Fruit fly (Drosophila melanogaster) whole organism, embryonic: ENCODE measurements around the gene CG34398.

Experiments
- Abd-B ChIP-seq: fragments of 200-800 bp; sonication (Bioruptor generic); optimal IDR thresholded peaks from 2 replicates; lab custom pipeline; 2018; ENCODE audit warnings: missing biosample characterization, mild to moderate bottlenecking, missing genetic modification characterization, moderate library complexity
- CG10321 ChIP-seq: fragments of 200-800 bp; sonication (Bioruptor generic); IDR thresholded peaks from 2 replicates; pipeline ENCODE4 v1.3.6; 2022; ENCODE audit warnings: missing biosample characterization, missing genetic modification characterization
- CG11398 ChIP-seq: fragments of 200-800 bp; sonication (Bioruptor generic); optimal IDR thresholded peaks from 2 replicates; lab custom pipeline; 2016; ENCODE audit warnings: missing biosample characterization, missing genetic modification characterization
- CG12219 ChIP-seq: fragments of 200-800 bp; sonication (Bioruptor generic); optimal IDR thresholded peaks from 3 replicates; lab custom pipeline; 2018; ENCODE audit warnings: missing biosample characterization, mild to moderate bottlenecking, missing genetic modification characterization
- CG12236 ChIP-seq: fragments of 200-800 bp; sonication (Bioruptor generic); optimal IDR thresholded peaks from 2 replicates; lab custom pipeline; 2016; ENCODE audit warnings: missing biosample characterization, missing genetic modification characterization
- CG14965 ChIP-seq: fragments of 200-800 bp; sonication (Bioruptor generic); optimal IDR thresholded peaks from 2 replicates; lab custom pipeline; 2016; ENCODE audit warnings: missing biosample characterization, missing genetic modification characterization, borderline replicate concordance
- CG15269 ChIP-seq: fragments of 200-800 bp; sonication (Bioruptor generic); optimal IDR thresholded peaks from 2 replicates; lab custom pipeline; 2018; ENCODE audit warnings: missing biosample characterization, mild to moderate bottlenecking, missing genetic modification characterization, moderate library complexity
- CG15696 ChIP-seq: fragments of 200-800 bp; sonication (Bioruptor generic); optimal IDR thresholded peaks from 2 replicates; lab custom pipeline; 2019; ENCODE audit warnings: missing biosample characterization, mild to moderate bottlenecking, missing genetic modification characterization, moderate library complexity
- CG16813 ChIP-seq: fragments of 200-800 bp; sonication (Bioruptor generic); IDR thresholded peaks from 3 replicates; pipeline ENCODE4 v1.3.6; 2022; ENCODE audit warnings: missing biosample characterization, missing genetic modification characterization; ENCODE audit not compliant: partially characterized antibody
- CG17568 ChIP-seq: fragments of 200-800 bp; sonication (Bioruptor generic); optimal IDR thresholded peaks from 2 replicates; lab custom pipeline; 2018; ENCODE audit warnings: missing biosample characterization, mild to moderate bottlenecking, missing genetic modification characterization, moderate library complexity
- CG3065 ChIP-seq: fragments of 200-800 bp; sonication (Bioruptor generic); optimal IDR thresholded peaks from 2 replicates; lab custom pipeline; 2016; ENCODE audit warnings: missing biosample characterization, missing genetic modification characterization
- CG32767 ChIP-seq: fragments of 200-800 bp; sonication (Bioruptor generic); IDR thresholded peaks from 2 replicates; pipeline ENCODE4 v1.3.6; 2022; ENCODE audit warnings: missing biosample characterization, missing genetic modification characterization
- CG34376 ChIP-seq: fragments of 200-800 bp; sonication (Bioruptor generic); optimal IDR thresholded peaks from 2 replicates; lab custom pipeline; 2018; ENCODE audit warnings: missing biosample characterization, mild to moderate bottlenecking, missing genetic modification characterization
- CG4617 ChIP-seq: fragments of 200-800 bp; sonication (Bioruptor generic); optimal IDR thresholded peaks from 3 replicates; lab custom pipeline; 2016; ENCODE audit warnings: missing biosample characterization, missing genetic modification characterization, borderline replicate concordance
- CG4730 ChIP-seq: fragments of 200-800 bp; sonication (Bioruptor generic); IDR thresholded peaks from 2 replicates; pipeline ENCODE4 v1.3.6; 2022; ENCODE audit warnings: missing biosample characterization, missing genetic modification characterization
- CG6254 ChIP-seq: fragments of 200-800 bp; sonication (Bioruptor generic); optimal IDR thresholded peaks from 3 replicates; lab custom pipeline; 2017; ENCODE audit warnings: mild to moderate bottlenecking, missing biosample characterization, missing genetic modification reagents, missing genetic modification characterization
- CG6854 ChIP-seq: fragments of 200-800 bp; sonication (Bioruptor generic); optimal IDR thresholded peaks from 3 replicates; lab custom pipeline; 2017; ENCODE audit warnings: missing biosample characterization, mild to moderate bottlenecking, missing genetic modification characterization
- CG7372 ChIP-seq: fragments of 200-800 bp; sonication (Bioruptor generic); IDR thresholded peaks from 2 replicates; pipeline ENCODE4 v1.3.6; 2022; ENCODE audit warnings: missing biosample characterization, missing genetic modification characterization
- CG7786 ChIP-seq: fragments of 200-800 bp; sonication (Bioruptor generic); optimal IDR thresholded peaks from 2 replicates; lab custom pipeline; 2016; ENCODE audit warnings: missing biosample characterization, missing genetic modification characterization
- CG9609 ChIP-seq: fragments of 200-800 bp; sonication (Bioruptor generic); optimal IDR thresholded peaks from 3 replicates; lab custom pipeline; 2016; ENCODE audit warnings: missing biosample characterization, missing genetic modification characterization
- CkIIα-i1 ChIP-seq: fragments of 200-800 bp; sonication (Bioruptor generic); IDR thresholded peaks from 2 replicates; pipeline ENCODE4 v1.3.6; 2022; ENCODE audit warnings: missing biosample characterization, missing genetic modification characterization
- E2f1 ChIP-seq: fragments of 200-800 bp; sonication (Bioruptor generic); IDR thresholded peaks from 2 replicates; pipeline ENCODE4 v1.3.6; 2022; ENCODE audit warnings: missing biosample characterization, missing genetic modification characterization
- Ets65A ChIP-seq: fragments of 200-800 bp; sonication (Bioruptor generic); peaks from one replicate; lab custom pipeline; 2016; ENCODE audit warnings: missing biosample characterization, missing genetic modification characterization
- HLH4C ChIP-seq: fragments of 200-800 bp; sonication (Bioruptor generic); IDR thresholded peaks from 3 replicates; pipeline ENCODE4 v1.3.6; 2022; ENCODE audit warnings: missing biosample characterization, missing genetic modification characterization; ENCODE audit not compliant: partially characterized antibody
- Hey ChIP-seq: fragments of 200-800 bp; sonication (Bioruptor generic); optimal IDR thresholded peaks from 3 replicates; lab custom pipeline; 2018; ENCODE audit warnings: missing biosample characterization, mild to moderate bottlenecking, missing genetic modification characterization
- HmgD ChIP-seq: fragments of 200-800 bp; sonication (Bioruptor generic); optimal IDR thresholded peaks from 3 replicates; lab custom pipeline; 2016; ENCODE audit warnings: missing biosample characterization, missing genetic modification characterization
- Neu2 ChIP-seq: fragments of 200-800 bp; sonication (Bioruptor generic); optimal IDR thresholded peaks from 3 replicates; lab custom pipeline; 2016; ENCODE audit warnings: missing biosample characterization, missing genetic modification characterization, borderline replicate concordance
- PHDP ChIP-seq: fragments of 200-800 bp; sonication (Bioruptor generic); optimal IDR thresholded peaks from 3 replicates; lab custom pipeline; 2018; ENCODE audit warnings: missing biosample characterization, mild to moderate bottlenecking, missing genetic modification characterization, moderate library complexity
- Scr ChIP-seq: fragments of 200-800 bp; sonication (Bioruptor generic); IDR thresholded peaks from 2 replicates; pipeline ENCODE4 v1.3.6; 2022; ENCODE audit warnings: missing biosample characterization, missing genetic modification characterization; ENCODE audit not compliant: partially characterized antibody
- Sox102F ChIP-seq: fragments of 200-800 bp; sonication (Bioruptor generic); optimal IDR thresholded peaks from 2 replicates; lab custom pipeline; 2018; ENCODE audit warnings: missing biosample characterization, mild to moderate bottlenecking, missing genetic modification characterization, moderate library complexity
- Sry-β ChIP-seq: fragments of 200-800 bp; sonication (Bioruptor generic); optimal IDR thresholded peaks from 2 replicates; lab custom pipeline; 2018; ENCODE audit warnings: missing biosample characterization, mild to moderate bottlenecking, missing genetic modification characterization, moderate library complexity
- Vsx1 ChIP-seq: fragments of 200-800 bp; sonication (Bioruptor generic); optimal IDR thresholded peaks from 2 replicates; lab custom pipeline; 2017; ENCODE audit warnings: missing biosample characterization, mild to moderate bottlenecking, missing genetic modification characterization, missing genetic modification reagents
- ac ChIP-seq: fragments of 200-800 bp; sonication (Bioruptor generic); optimal IDR thresholded peaks from 3 replicates; lab custom pipeline; 2017; ENCODE audit warnings: missing biosample characterization, mild to moderate bottlenecking, missing genetic modification characterization
- cas ChIP-seq: fragments of 200-800 bp; sonication (Bioruptor generic); IDR thresholded peaks from 2 replicates; pipeline ENCODE4 v1.3.6; 2022; ENCODE audit warnings: missing biosample characterization, missing genetic modification characterization
- crp ChIP-seq, 2 experiments: fragments of 200-800 bp; sonication (Bioruptor generic); optimal IDR thresholded peaks; 2 replicates in 1 of 2; 3 replicates in 1 of 2; lab custom pipeline; 2017; ENCODE audit warnings: missing biosample characterization in 2 of 2, missing genetic modification characterization in 2 of 2, mild to moderate bottlenecking in 1 of 2, moderate library complexity in 1 of 2
- eyg ChIP-seq: fragments of 200-800 bp; sonication (Bioruptor generic); optimal IDR thresholded peaks from 3 replicates; lab custom pipeline; 2016; ENCODE audit warnings: missing biosample characterization, missing genetic modification characterization
- ftz-f1 ChIP-seq: fragments of 200-800 bp; sonication (Bioruptor generic); optimal IDR thresholded peaks from 2 replicates; lab custom pipeline; 2016; ENCODE audit warnings: missing biosample characterization, missing genetic modification characterization
- gem ChIP-seq: fragments of 200-800 bp; sonication (Bioruptor generic); optimal IDR thresholded peaks from 2 replicates; lab custom pipeline; 2019; ENCODE audit warnings: missing biosample characterization, mild to moderate bottlenecking, missing genetic modification characterization, moderate library complexity
- lov ChIP-seq, 2 experiments: fragments of 200-800 bp in 1 of 2; fragments of >200 bp in 1 of 2; sonication (Bioruptor generic) in 1 of 2; IDR thresholded peaks in 1 of 2; optimal IDR thresholded peaks in 1 of 2; 2 replicates in 1 of 2; 3 replicates in 1 of 2; pipeline versions ENCODE4 v1.3.6 to Lab custom; 2017 to 2022; ENCODE audit warnings: missing biosample characterization in 1 of 2, missing genetic modification characterization in 1 of 2
- mirr ChIP-seq: fragments of 200-800 bp; sonication (Bioruptor generic); optimal IDR thresholded peaks from 3 replicates; lab custom pipeline; 2018; ENCODE audit warnings: missing biosample characterization, mild to moderate bottlenecking, missing genetic modification characterization
- mld ChIP-seq: fragments of 200-800 bp; sonication (Bioruptor generic); IDR thresholded peaks from 3 replicates; pipeline ENCODE4 v1.3.6; 2022; ENCODE audit warnings: missing biosample characterization, missing genetic modification characterization; ENCODE audit not compliant: partially characterized antibody
- peb ChIP-seq: fragments of 200-800 bp; sonication (Bioruptor generic); IDR thresholded peaks from 2 replicates; pipeline ENCODE4 v1.3.6; 2022; ENCODE audit warnings: missing biosample characterization, missing genetic modification characterization
- seq ChIP-seq: fragments of 200-800 bp; sonication (Bioruptor generic); IDR thresholded peaks from 2 replicates; pipeline ENCODE4 v1.3.6; 2022; ENCODE audit warnings: missing biosample characterization, missing genetic modification characterization
- slou ChIP-seq: fragments of 200-800 bp; sonication (Bioruptor generic); optimal IDR thresholded peaks from 3 replicates; lab custom pipeline; 2016; ENCODE audit warnings: missing biosample characterization, missing genetic modification characterization
- ssp ChIP-seq: fragments of 200-800 bp; sonication (Bioruptor generic); IDR thresholded peaks from 2 replicates; pipeline ENCODE4 v1.3.6; 2022; ENCODE audit warnings: missing biosample characterization, missing genetic modification characterization
- tap ChIP-seq: fragments of 200-800 bp; optimal IDR thresholded peaks from 3 replicates; lab custom pipeline; 2019; ENCODE audit warnings: missing biosample characterization, mild to moderate bottlenecking, missing genetic modification characterization, moderate library complexity
- tin ChIP-seq: fragments of 200-800 bp; sonication (Bioruptor generic); optimal IDR thresholded peaks from 3 replicates; lab custom pipeline; 2016; ENCODE audit warnings: missing biosample characterization, missing genetic modification characterization
- zfh2 ChIP-seq: fragments of 200-800 bp; sonication (Bioruptor generic); optimal IDR thresholded peaks from 2 replicates; lab custom pipeline; 2016; ENCODE audit warnings: missing biosample characterization, missing genetic modification characterization

CG34398 gene

dm6 chr2L:8951184-8951934 lies 52.8 kb downstream of the CG34398 start, which contains the start of gene C1GalTA (continued):
- peak; percentile 98 for TF ChIP-seq tap (tag; lab: Kevin White, UChicago)
- TF ChIP-seq Ets65A (GFP tag; lab: Kevin White, UChicago), result peak; percentile 94
- TF ChIP-seq CG15269, result peak; percentile 99
- peak; percentile 52 for TF ChIP-seq CG9609
- TF ChIP-seq CG6254, result peak; percentile 93
- peak; percentile 98 for TF ChIP-seq Sox102F (GFP tag; lab: Kevin White, UChicago)
- peak; percentile 90 for TF ChIP-seq Vsx1 (GFP tag; lab: Kevin White, UChicago)
- TF ChIP-seq CG3065 (GFP tag; lab: Kevin White, UChicago), result peak; percentile 87
- TF ChIP-seq Sry-β (GFP tag; lab: Kevin White, UChicago), result peak; percentile 59
- peak; percentile 73 for TF ChIP-seq zfh2 (GFP tag; lab: Kevin White, UChicago)
- TF ChIP-seq PHDP (tag; lab: Kevin White, UChicago), result peak; percentile 99
- peak; percentile 40 for TF ChIP-seq eyg (GFP tag; lab: Kevin White, UChicago)
- peak; percentile 97 for TF ChIP-seq E2f1 (GFP tag; lab: Robert Waterston, UW)
- no peak for TF ChIP-seq mld (GFP tag; lab: Robert Waterston, UW)
- peak; percentile 63 for TF ChIP-seq CG11398 (GFP tag; lab: Kevin White, UChicago)
- no peak for TF ChIP-seq CkIIα-i1 (GFP tag; lab: Robert Waterston, UW)
- no peak for TF ChIP-seq CG14965 (GFP tag; lab: Kevin White, UChicago)
- TF ChIP-seq slou (GFP tag; lab: Kevin White, UChicago), result peak; percentile 94
- TF ChIP-seq CG17568 (GFP tag; lab: Kevin White, UChicago), result peak; percentile 91
- TF ChIP-seq crp (GFP tag; optimal IDR thresholded peaks at IDR 0.05; lab: Kevin White, UChicago), result peak in 1 of 2 experiments; percentile 66
- peak; percentile 100 for TF ChIP-seq gem (tag; lab: Kevin White, UChicago)
- peak; percentile 95 for TF ChIP-seq CG7372
- TF ChIP-seq Hey (tag; lab: Kevin White, UChicago), result peak; percentile 77
- peak; percentile 91 for TF ChIP-seq seq (GFP tag; lab: Robert Waterston, UW)
- TF ChIP-seq HLH4C (GFP tag; lab: Robert Waterston, UW), result no peak
- no peak for TF ChIP-seq CG16813 (GFP tag; lab: Robert Waterston, UW)
- peak; percentile 90 for TF ChIP-seq peb (GFP tag; lab: Robert Waterston, UW)
- no peak for TF ChIP-seq ftz-f1 (GFP tag; lab: Kevin White, UChicago)
- peak; percentile 97 for TF ChIP-seq Abd-B (GFP tag; lab: Kevin White, UChicago)
- peak; percentile 86 for TF ChIP-seq CG12219 (GFP tag; lab: Kevin White, UChicago)
- peak; percentile 98 for TF ChIP-seq CG6854 (GFP tag; lab: Kevin White, UChicago)
- no peak for TF ChIP-seq Neu2 (GFP tag; lab: Kevin White, UChicago)
- TF ChIP-seq lov (optimal IDR thresholded peaks at IDR 0.05; lab: Kevin White, UChicago), result no peak
- TF ChIP-seq lov (GFP tag; IDR thresholded peaks at IDR 0.05; lab: Robert Waterston, UW), result no peak; the same call in 1 of the 3 replicates
- no peak for TF ChIP-seq Scr (GFP tag; lab: Robert Waterston, UW)
- TF ChIP-seq CG15696 (tag; lab: Kevin White, UChicago), result peak; percentile 95
- peak; percentile 93 for TF ChIP-seq CG4730 (GFP tag; lab: Robert Waterston, UW)
- peak; percentile 81 for TF ChIP-seq CG4617 (GFP tag; lab: Kevin White, UChicago)
- peak; percentile 77; the same call in 1 of the 2 replicates for TF ChIP-seq CG10321 (GFP tag; lab: Robert Waterston, UW)
- peak; percentile 91 for TF ChIP-seq ssp
- TF ChIP-seq CG34376, result peak; percentile 93
- peak; percentile 62 for TF ChIP-seq mirr (GFP tag; lab: Kevin White, UChicago)
- TF ChIP-seq ac (GFP tag; lab: Kevin White, UChicago), result peak; percentile 63
- TF ChIP-seq HmgD (GFP tag; lab: Kevin White, UChicago), result no peak
- peak; percentile 89 for TF ChIP-seq cas (GFP tag; lab: Robert Waterston, UW)
- TF ChIP-seq CG7786, result peak; percentile 37
- TF ChIP-seq CG12236 (GFP tag; lab: Kevin White, UChicago), result no peak
- peak; percentile 92 for TF ChIP-seq tin (GFP tag; lab: Kevin White, UChicago)
- TF ChIP-seq CG32767 (GFP tag; lab: Robert Waterston, UW), result peak; percentile 96
